Fruit fly (Drosophila melanogaster) whole organism, embryonic: Measurements from ENCODE around the gene Naxe.

Experiments used
- ATbp ChIP-seq: fragments of 200-800 bp; sonication (Bioruptor generic); optimal IDR thresholded peaks from 2 replicates; lab custom pipeline; 2017; ENCODE audit warnings: missing biosample characterization, mild to moderate bottlenecking, missing genetic modification characterization, missing genetic modification reagents
- Asciz ChIP-seq: fragments of 200-800 bp; sonication (Bioruptor generic); optimal IDR thresholded peaks from 2 replicates; lab custom pipeline; 2017; ENCODE audit warnings: missing biosample characterization, mild to moderate bottlenecking, missing genetic modification characterization, missing genetic modification reagents
- Atf-2 ChIP-seq: fragments of 200-800 bp; sonication (Bioruptor generic); optimal IDR thresholded peaks from 2 replicates; lab custom pipeline; 2016; ENCODE audit warnings: missing biosample characterization, missing genetic modification characterization
- Atf6 ChIP-seq: fragments of 200-800 bp; sonication (Bioruptor generic); IDR thresholded peaks from 2 replicates; pipeline ENCODE4 v1.3.6; 2022; ENCODE audit warnings: missing biosample characterization, missing genetic modification characterization
- Blimp-1 ChIP-seq: fragments of 200-800 bp; sonication (Bioruptor generic); optimal IDR thresholded peaks from 3 replicates; lab custom pipeline; 2018; ENCODE audit warnings: missing biosample characterization, missing genetic modification characterization, mild to moderate bottlenecking, moderate library complexity, missing genetic modification reagents
- CG10431 ChIP-seq: fragments of 200-800 bp; sonication (Bioruptor generic); optimal IDR thresholded peaks from 3 replicates; lab custom pipeline; 2018; ENCODE audit warnings: missing biosample characterization, mild to moderate bottlenecking, missing genetic modification characterization
- CG10979 ChIP-seq: fragments of 200-800 bp; sonication (Bioruptor generic); optimal IDR thresholded peaks from 2 replicates; lab custom pipeline; 2018; ENCODE audit warnings: missing biosample characterization, mild to moderate bottlenecking, missing genetic modification characterization, moderate library complexity
- CG11504 ChIP-seq: fragments of 200-800 bp; sonication (Bioruptor generic); optimal IDR thresholded peaks from 3 replicates; lab custom pipeline; 2019; ENCODE audit warnings: missing biosample characterization, mild to moderate bottlenecking, missing genetic modification characterization, moderate library complexity
- CG12744 ChIP-seq: fragments of 200-800 bp; sonication (Bioruptor generic); optimal IDR thresholded peaks from 2 replicates; lab custom pipeline; 2016; ENCODE audit warnings: missing biosample characterization, missing genetic modification characterization
- CG14710 ChIP-seq: fragments of 200-800 bp; sonication (Bioruptor generic); optimal IDR thresholded peaks from 3 replicates; lab custom pipeline; 2019; ENCODE audit warnings: missing biosample characterization, mild to moderate bottlenecking, missing genetic modification characterization, moderate library complexity
- CG15601 ChIP-seq: fragments of 200-800 bp; sonication (Bioruptor generic); optimal IDR thresholded peaks from 3 replicates; lab custom pipeline; 2019; ENCODE audit warnings: missing biosample characterization, mild to moderate bottlenecking, missing genetic modification characterization, moderate library complexity
- CG17328 ChIP-seq: fragments of 200-800 bp; sonication (Bioruptor generic); IDR thresholded peaks from 2 replicates; pipeline ENCODE4 v1.3.6; 2022; ENCODE audit warnings: missing biosample characterization, missing genetic modification characterization
- CG17361 ChIP-seq: fragments of 200-800 bp; sonication (Bioruptor generic); IDR thresholded peaks from 3 replicates; pipeline ENCODE4 v1.3.6; 2022; ENCODE audit warnings: missing biosample characterization, missing genetic modification characterization
- CG17568 ChIP-seq: fragments of 200-800 bp; sonication (Bioruptor generic); optimal IDR thresholded peaks from 2 replicates; lab custom pipeline; 2018; ENCODE audit warnings: missing biosample characterization, mild to moderate bottlenecking, missing genetic modification characterization, moderate library complexity
- CG17829 ChIP-seq: fragments of 200-800 bp; optimal IDR thresholded peaks from 2 replicates; lab custom pipeline; 2019; ENCODE audit warnings: missing biosample characterization, mild to moderate bottlenecking, missing genetic modification characterization, moderate library complexity
- CG18262 ChIP-seq: fragments of 200-800 bp; optimal IDR thresholded peaks from 3 replicates; lab custom pipeline; 2019; ENCODE audit warnings: missing biosample characterization, mild to moderate bottlenecking, missing genetic modification characterization, moderate library complexity
- CG2712 ChIP-seq: fragments of 200-800 bp; optimal IDR thresholded peaks from 3 replicates; lab custom pipeline; 2019; ENCODE audit warnings: missing biosample characterization, mild to moderate bottlenecking, missing genetic modification characterization, moderate library complexity
- CG32532 ChIP-seq: fragments of 200-800 bp; sonication (Bioruptor generic); IDR thresholded peaks from 2 replicates; pipeline ENCODE4 v1.3.6; 2022; ENCODE audit warnings: missing biosample characterization, missing genetic modification characterization
- CG4360 ChIP-seq: fragments of 200-800 bp; sonication (Bioruptor generic); IDR thresholded peaks from 2 replicates; pipeline ENCODE4 v1.3.6; 2022; ENCODE audit warnings: missing biosample characterization, missing genetic modification characterization
- CG8388 ChIP-seq: fragments of 200-800 bp; sonication (Bioruptor generic); optimal IDR thresholded peaks from 2 replicates; lab custom pipeline; 2019; ENCODE audit warnings: missing biosample characterization, mild to moderate bottlenecking, missing genetic modification characterization, moderate library complexity
- D19A ChIP-seq: fragments of 200-800 bp; optimal IDR thresholded peaks from 3 replicates; lab custom pipeline; 2019; ENCODE audit warnings: missing biosample characterization, mild to moderate bottlenecking, missing genetic modification characterization, moderate library complexity
- Drgx ChIP-seq: fragments of 200-800 bp; sonication (Bioruptor generic); IDR thresholded peaks from 2 replicates; pipeline ENCODE4 v1.3.6; 2022; ENCODE audit warnings: missing biosample characterization, missing genetic modification characterization
- Elba2 ChIP-seq: fragments of 200-800 bp; sonication (Bioruptor generic); optimal IDR thresholded peaks from 3 replicates; lab custom pipeline; 2016; ENCODE audit warnings: missing biosample characterization, missing genetic modification characterization
- Med ChIP-seq: fragments of 200-800 bp; sonication (Bioruptor generic); peaks from one replicate; lab custom pipeline; 2016; ENCODE audit warnings: missing biosample characterization, missing genetic modification characterization, mild to moderate bottlenecking, inconsistent platforms, moderate library complexity
- Pdp1 ChIP-seq, 2 experiments: fragments of 200-800 bp; sonication (Bioruptor generic); optimal IDR thresholded peaks; 3 replicates each; lab custom pipeline; 2016; ENCODE audit warnings: missing biosample characterization in 2 of 2, missing genetic modification characterization in 2 of 2, mild to moderate bottlenecking in 1 of 2, moderate library complexity in 1 of 2
- Sox102F ChIP-seq: fragments of 200-800 bp; sonication (Bioruptor generic); optimal IDR thresholded peaks from 2 replicates; lab custom pipeline; 2018; ENCODE audit warnings: missing biosample characterization, mild to moderate bottlenecking, missing genetic modification characterization, moderate library complexity
- Sry-δ ChIP-seq: fragments of 200-800 bp; sonication (Bioruptor generic); optimal IDR thresholded peaks from 2 replicates; lab custom pipeline; 2016; ENCODE audit warnings: missing biosample characterization, missing genetic modification characterization
- bsh ChIP-seq, 2 experiments: fragments of 200-800 bp; sonication (Bioruptor generic); optimal IDR thresholded peaks; 2 replicates each; lab custom pipeline; 2017 to 2018; ENCODE audit warnings: mild to moderate bottlenecking in 2 of 2, missing biosample characterization in 2 of 2, missing genetic modification characterization in 2 of 2, moderate library complexity in 1 of 2
- ci ChIP-seq: fragments of 200-800 bp; sonication (Bioruptor generic); IDR thresholded peaks from 3 replicates; pipeline ENCODE4 v1.3.6; 2022; ENCODE audit warnings: missing biosample characterization, missing genetic modification characterization
- corto ChIP-seq: fragments of 200-800 bp; sonication (Bioruptor generic); optimal IDR thresholded peaks from 2 replicates; lab custom pipeline; 2016; ENCODE audit warnings: missing biosample characterization, mild to moderate bottlenecking, missing genetic modification characterization, moderate library complexity
- danr ChIP-seq: fragments of 200-800 bp; sonication (Bioruptor generic); IDR thresholded peaks from 2 replicates; pipeline ENCODE4 v1.3.6; 2022; ENCODE audit warnings: missing biosample characterization, missing genetic modification characterization
- dmrt11E ChIP-seq: fragments of 200-800 bp; sonication (Bioruptor generic); optimal IDR thresholded peaks from 3 replicates; lab custom pipeline; 2018; ENCODE audit warnings: missing biosample characterization, mild to moderate bottlenecking, missing genetic modification characterization, moderate library complexity
- dmrt99B ChIP-seq: fragments of 200-800 bp; sonication (Bioruptor generic); optimal IDR thresholded peaks from 2 replicates; lab custom pipeline; 2018; ENCODE audit warnings: missing biosample characterization, mild to moderate bottlenecking, missing genetic modification characterization, moderate library complexity
- grau ChIP-seq: fragments of 200-800 bp; optimal IDR thresholded peaks from 3 replicates; lab custom pipeline; 2019; ENCODE audit warnings: missing biosample characterization, mild to moderate bottlenecking, missing genetic modification characterization, moderate library complexity
- gt ChIP-seq: fragments of 200-800 bp; sonication (Bioruptor generic); IDR thresholded peaks from 2 replicates; pipeline ENCODE4 v1.3.6; 2022; ENCODE audit warnings: missing biosample characterization, missing genetic modification characterization
- hkb ChIP-seq, 2 experiments: fragments of 200-800 bp in 1 of 2; fragments of >200 bp in 1 of 2; sonication (Bioruptor generic) in 1 of 2; IDR thresholded peaks in 1 of 2; optimal IDR thresholded peaks in 1 of 2; 2 replicates each; pipeline versions ENCODE4 v1.3.6 to Lab custom; 2017 to 2022; ENCODE audit warnings: missing biosample characterization in 1 of 2, missing genetic modification characterization in 1 of 2
- ken ChIP-seq: fragments of 200-800 bp; sonication (Bioruptor generic); IDR thresholded peaks from 3 replicates; pipeline ENCODE4 v1.3.6; 2022; ENCODE audit warnings: missing biosample characterization, missing genetic modification characterization
- lbe ChIP-seq: fragments of 200-800 bp; sonication (Bioruptor generic); optimal IDR thresholded peaks from 2 replicates; lab custom pipeline; 2016; ENCODE audit warnings: missing biosample characterization, mild to moderate bottlenecking, missing genetic modification characterization
- lola ChIP-seq, 3 experiments: fragments of >200 bp in 2 of 3; fragments of 200-800 bp in 1 of 3; sonication (Bioruptor generic) in 1 of 3; optimal IDR thresholded peaks; 2 replicates each; lab custom pipeline; 2017 to 2019; ENCODE audit warnings: missing biosample characterization in 3 of 3, missing genetic modification characterization in 3 of 3, mild to moderate bottlenecking in 1 of 3, moderate library complexity in 1 of 3
- oc ChIP-seq: fragments of 200-800 bp; sonication (Bioruptor generic); optimal IDR thresholded peaks from 2 replicates; lab custom pipeline; 2018; ENCODE audit warnings: missing biosample characterization, mild to moderate bottlenecking, missing genetic modification characterization, moderate library complexity
- phol ChIP-seq: fragments of 200-800 bp; sonication (Bioruptor generic); optimal IDR thresholded peaks from 3 replicates; lab custom pipeline; 2018; ENCODE audit warnings: missing biosample characterization, mild to moderate bottlenecking, missing genetic modification characterization, moderate library complexity
- prd ChIP-seq, 3 experiments: fragments of >200 bp in 2 of 3; fragments of 200-800 bp in 1 of 3; sonication (Bioruptor generic) in 1 of 3; optimal IDR thresholded peaks in 2 of 3; IDR thresholded peaks in 1 of 3; 2 replicates in 2 of 3; 3 replicates in 1 of 3; pipeline versions ENCODE4 v1.3.6 to Lab custom; 2017 to 2022; ENCODE audit warnings: missing biosample characterization in 1 of 3, missing genetic modification characterization in 1 of 3
- sens ChIP-seq: fragments of 200-800 bp; sonication (Bioruptor generic); peaks from one replicate; lab custom pipeline; 2016; ENCODE audit warnings: missing biosample characterization, missing genetic modification characterization
- sqz ChIP-seq: fragments of 200-800 bp; sonication (Bioruptor generic); optimal IDR thresholded peaks from 3 replicates; lab custom pipeline; 2018; ENCODE audit warnings: missing biosample characterization, mild to moderate bottlenecking, missing genetic modification characterization
- unpg ChIP-seq: fragments of 200-800 bp; sonication (Bioruptor generic); optimal IDR thresholded peaks from 3 replicates; lab custom pipeline; 2018; ENCODE audit warnings: missing biosample characterization, mild to moderate bottlenecking, missing genetic modification characterization, moderate library complexity
- vvl ChIP-seq: fragments of 200-800 bp; sonication (Bioruptor generic); IDR thresholded peaks from 2 replicates; pipeline ENCODE4 v1.3.6; 2022; ENCODE audit warnings: missing biosample characterization, missing genetic modification characterization

Naxe gene

DNA sequence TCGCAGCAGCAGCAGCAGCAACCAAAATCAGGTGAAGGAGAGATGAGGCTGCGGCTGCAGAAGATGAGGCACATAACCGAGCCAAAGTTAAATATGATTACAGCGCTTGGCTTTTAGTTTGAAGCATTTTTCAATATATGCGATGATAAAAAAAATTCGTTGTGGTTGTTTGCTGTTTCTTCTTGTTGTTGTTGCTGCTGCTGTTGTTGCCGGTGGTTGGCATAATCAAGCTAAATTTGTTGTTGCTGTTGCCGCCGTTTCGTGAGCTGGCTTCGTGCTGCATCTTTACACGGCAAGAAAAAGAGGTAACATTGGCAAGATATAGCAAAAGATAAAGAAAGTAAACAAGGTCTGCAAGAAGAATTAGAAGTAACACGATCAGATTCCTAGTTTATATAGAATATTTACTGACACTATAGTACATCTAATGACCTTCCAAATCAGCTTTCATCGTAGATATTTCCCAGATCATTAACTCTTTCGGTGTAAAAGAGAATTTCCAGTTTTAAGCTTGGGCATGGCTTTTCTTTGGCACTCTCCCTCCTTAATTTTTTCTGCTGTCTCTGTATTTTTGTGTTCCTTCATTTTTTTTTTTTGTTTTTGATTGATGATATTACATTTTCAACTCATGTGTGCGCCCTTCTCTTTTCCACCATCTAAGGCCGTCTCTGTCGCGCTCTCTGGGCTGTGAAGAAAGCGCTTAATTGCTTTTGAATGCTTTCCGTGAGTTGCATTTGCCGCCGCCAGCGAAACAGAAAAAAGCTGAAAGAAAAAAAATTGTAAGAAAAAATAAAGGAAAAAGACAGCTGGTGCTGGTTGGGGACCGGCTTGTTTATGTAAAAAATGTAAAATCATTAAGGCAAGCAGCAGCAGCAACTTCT, 28.2 kb upstream of the Naxe start:
- TF ChIP-seq CG17829 (peak; percentile 26), Drgx (GFP tag; lab: Robert Waterston, UW) (peak; percentile 32), CG17361 (GFP tag; lab: Robert Waterston, UW) (peak; percentile 41; the same call in 1 of the 3 replicates), danr (GFP tag; lab: Robert Waterston, UW) (0 out of 2 replicates have a peak, but pooled peaks have one; percentile 8), CG10979 (peak; percentile 63), CG15601 (tag; lab: Kevin White, UChicago) (peak; percentile 6), dmrt99B (tag; lab: Kevin White, UChicago) (peak; percentile 38), CG17328 (GFP tag; lab: Robert Waterston, UW) (0 out of 2 replicates have a peak, but pooled peaks have one; percentile 15), CG14710 (tag; lab: Kevin White, UChicago) (peak; percentile 26), Pdp1 (GFP tag; optimal IDR thresholded peaks at IDR 0.05; lab: Kevin White, UChicago) (peak in 1 of 2 experiments; percentile 4), prd (optimal IDR thresholded peaks at IDR 0.05; lab: Kevin White, UChicago) (no peak), prd (GFP tag; IDR thresholded peaks at IDR 0.05; lab: Robert Waterston, UW) (peak; percentile 16; the same call in 1 of the 3 replicates), sqz (GFP tag; lab: Kevin White, UChicago) (peak; percentile 68), Med (GFP tag; lab: Kevin White, UChicago) (peak; percentile 31), CG12744 (GFP tag; lab: Kevin White, UChicago) (no peak), phol (peak; percentile 49), CG11504 (tag; lab: Kevin White, UChicago) (peak; percentile 45), sens (GFP tag; lab: Kevin White, UChicago) (peak; percentile 80), Asciz (GFP tag; lab: Kevin White, UChicago) (peak; percentile 60), CG17568 (GFP tag; lab: Kevin White, UChicago) (no peak), Blimp-1 (GFP tag; lab: Kevin White, UChicago) (peak; percentile 54), Elba2 (GFP tag; lab: Kevin White, UChicago) (no peak), corto (GFP tag; lab: Kevin White, UChicago) (peak; percentile 23), bsh (GFP tag; optimal IDR thresholded peaks at IDR 0.05; lab: Kevin White, UChicago) (peak; percentile 14 to 68), ci (peak; percentile 40; the same call in 1 of the 3 replicates), Sry-δ (GFP tag; lab: Kevin White, UChicago) (no peak), CG10431 (GFP tag; lab: Kevin White, UChicago) (no peak), oc (tag; lab: Kevin White, UChicago) (peak; percentile 29), CG4360 (GFP tag; lab: Robert Waterston, UW) (peak; percentile 54), Atf-2 (GFP tag; lab: Kevin White, UChicago) (no peak), ken (GFP tag; lab: Robert Waterston, UW) (0 out of 3 replicates have a peak, but pooled peaks have one; percentile 26), dmrt11E (peak; percentile 7), vvl (no peak), gt (GFP tag; lab: Robert Waterston, UW) (no peak), Atf6 (no peak), hkb (optimal IDR thresholded peaks at IDR 0.05; lab: Kevin White, UChicago) (no peak), hkb (GFP tag; IDR thresholded peaks at IDR 0.05; lab: Robert Waterston, UW) (0 out of 2 replicates have a peak, but pooled peaks have one; percentile 27), D19A (tag; lab: Kevin White, UChicago) (peak; percentile 35), ATbp (GFP tag; lab: Kevin White, UChicago) (peak; percentile 44), CG32532 (no peak), Sox102F (GFP tag; lab: Kevin White, UChicago) (peak; percentile 46), lbe (peak; percentile 2), grau (tag; lab: Kevin White, UChicago) (peak; percentile 11), lola (GFP tag; optimal IDR thresholded peaks at IDR 0.05; lab: Kevin White, UChicago) (peak in 1 of 3 experiments; percentile 31), CG18262 (tag; lab: Kevin White, UChicago) (peak; percentile 48), CG2712 (tag; lab: Kevin White, UChicago) (peak; percentile 51), unpg (GFP tag; lab: Kevin White, UChicago) (peak; percentile 40), CG8388 (GFP tag; lab: Kevin White, UChicago) (peak; percentile 36)
